Worm (Caenorhabditis elegans): ENCODE data around the gene pqn-74.

DNA sequence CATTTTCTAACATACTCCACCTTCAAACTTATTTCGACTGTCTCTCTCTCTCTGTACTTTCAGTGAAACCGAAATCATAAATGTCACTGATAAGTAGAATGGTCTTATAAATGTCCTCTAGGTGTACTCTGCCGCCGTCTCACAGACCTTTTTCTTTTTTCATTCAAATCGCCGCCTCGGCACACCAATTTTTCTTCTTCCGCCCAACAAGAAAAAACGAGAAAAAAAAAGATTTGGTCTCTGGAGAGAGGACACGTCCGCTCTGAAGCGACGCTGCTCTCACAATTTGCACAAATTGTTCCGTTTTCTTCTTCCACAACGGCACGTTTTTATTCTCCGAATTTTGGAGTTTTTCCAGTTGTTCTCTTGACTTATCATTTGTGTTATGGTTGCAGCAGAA lies 18.1 kb downstream of the pqn-74 start:
- TF ChIP-seq dao-5 (tag; optimal IDR thresholded peaks at IDR 0.05) (no peak), him-1 (tag; optimal IDR thresholded peaks at IDR 0.05) (no peak), W03F9.2 (tag; optimal IDR thresholded peaks at IDR 0.05) (no peak)
